Fruit fly (Drosophila melanogaster) Kc167 (cell line): ENCODE measurements around the gene CG32625.

ENCODE experiments used
- Myc ChIP-seq: fragments of >200 bp; optimal IDR thresholded peaks from 2 replicates; lab custom pipeline; 2017; ENCODE audit warnings: missing external identifiers
- Sin3A ChIP-seq: fragments of >200 bp; optimal IDR thresholded peaks from 2 replicates; lab custom pipeline; 2018; ENCODE audit warnings: missing external identifiers
- h ChIP-seq: fragments of >200 bp; optimal IDR thresholded peaks from 3 replicates; lab custom pipeline; 2018; ENCODE audit warnings: missing external identifiers
- psq ChIP-seq: fragments of >200 bp; optimal IDR thresholded peaks from 2 replicates; lab custom pipeline; 2017; ENCODE audit warnings: missing external identifiers
- ttk ChIP-seq: sonication (Bioruptor generic); optimal IDR thresholded peaks from 2 replicates; lab custom pipeline; 2017; ENCODE audit warnings: missing external identifiers

DNA sequence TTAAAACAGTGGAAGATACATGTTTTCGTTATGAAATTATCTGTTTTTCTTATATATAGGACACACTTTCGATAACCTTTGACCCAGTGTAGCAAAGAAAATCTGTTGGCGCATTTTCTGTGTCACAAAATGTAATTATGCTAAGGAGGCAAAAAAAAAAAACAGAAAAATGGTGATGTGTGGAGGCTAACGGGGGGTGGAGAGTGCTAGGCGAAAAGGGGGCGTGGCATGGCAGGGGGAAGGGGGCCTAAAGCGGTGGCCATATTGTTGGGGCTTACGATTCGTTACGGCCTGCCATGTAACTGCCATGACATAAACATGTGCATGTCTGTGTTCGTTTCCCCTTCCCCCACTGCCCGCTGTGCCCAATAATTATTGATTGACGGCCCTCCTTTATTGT lies 8.6 kb upstream of the CG32625 start:
- TF ChIP-seq ttk (lab: Kevin White, UChicago), result no peak
- no peak for TF ChIP-seq psq (lab: Kevin White, UChicago)
- TF ChIP-seq h (lab: Kevin White, UChicago), result no peak
- TF ChIP-seq Sin3A, result no peak
- no peak for TF ChIP-seq Myc (lab: Kevin White, UChicago)
